Worm (Caenorhabditis elegans) whole organism, L3 larva: ENCODE results near the gene R02F2.1.

Experiments used
- R02D3.7 ChIP-seq: fragments of 150-350 bp; optimal IDR thresholded peaks from 2 replicates; lab custom pipeline; 2014; ENCODE audit warnings: missing biosample characterization, missing genetic modification characterization
- nhr-11 ChIP-seq: fragments of 150-350 bp; optimal IDR thresholded peaks from 2 replicates; lab custom pipeline; 2014; ENCODE audit warnings: missing biosample characterization, missing genetic modification characterization
- ztf-11 ChIP-seq: fragments of 150-350 bp; optimal IDR thresholded peaks from 2 replicates; lab custom pipeline; 2014; ENCODE audit warnings: missing biosample characterization, missing genetic modification characterization

ce11 chrIII:5506023-5506597 is 4.4 kb downstream of the R02F2.1 start:
- TF ChIP-seq R02D3.7 (peak; percentile 56), nhr-11 (tag; lab: Kevin White, UChicago) (no peak), ztf-11 (tag; lab: Kevin White, UChicago) (no peak)
